Worm (Caenorhabditis elegans) whole organism, L1 larva: ENCODE results near the gene F56A11.4.

ENCODE experiments used
- ama-1 ChIP-seq: fragments of 150-350 bp; optimal IDR thresholded peaks from 2 replicates; lab custom pipeline; 2014
- elt-3 ChIP-seq, 6 experiments: fragments of 150-350 bp in 1 of 6; sonication (generic microtip); optimal IDR thresholded peaks; 2 replicates each; lab custom pipeline; 2017 to 2018; ENCODE audit warnings: missing biosample characterization in 6 of 6, missing genetic modification characterization in 6 of 6, inconsistent platforms in 1 of 6
- ets-5 ChIP-seq: fragments of 200-800 bp; sonication (Bioruptor generic); IDR thresholded peaks from 2 replicates; pipeline ENCODE4 v1.3.6; 2022; ENCODE audit warnings: missing genetic modification characterization, missing compliant biosample characterization
- fos-1 ChIP-seq: fragments of 150-350 bp; optimal IDR thresholded peaks from 2 replicates; lab custom pipeline; 2014; ENCODE audit warnings: missing biosample characterization, missing genetic modification characterization
- isw-1 ChIP-seq: fragments of 200-800 bp; sonication (Bioruptor generic); IDR thresholded peaks from 2 replicates; pipeline ENCODE4 v1.3.6; 2022; ENCODE audit warnings: missing genetic modification characterization, missing compliant biosample characterization
- jun-1 ChIP-seq: fragments of 150-350 bp; optimal IDR thresholded peaks from 2 replicates; lab custom pipeline; 2014; ENCODE audit warnings: missing biosample characterization, missing genetic modification reagents, missing genetic modification characterization
- lir-3 ChIP-seq: sonication (generic microtip); optimal IDR thresholded peaks from 2 replicates; lab custom pipeline; 2016; ENCODE audit warnings: mild to moderate bottlenecking, missing genetic modification characterization, moderate library complexity, missing compliant biosample characterization; ENCODE audit not compliant: poor library complexity
- nhr-11 ChIP-seq: fragments of 150-350 bp; optimal IDR thresholded peaks from 2 replicates; lab custom pipeline; 2014; ENCODE audit warnings: missing biosample characterization, missing genetic modification characterization
- nhr-90 ChIP-seq: sonication (generic microtip); optimal IDR thresholded peaks from 2 replicates; lab custom pipeline; 2016; ENCODE audit warnings: mild to moderate bottlenecking, missing genetic modification characterization, missing compliant biosample characterization; ENCODE audit not compliant: poor library complexity
- unc-130 ChIP-seq: fragments of 150-350 bp; optimal IDR thresholded peaks from 2 replicates; lab custom pipeline; 2017; ENCODE audit warnings: missing biosample characterization, missing genetic modification characterization, inconsistent platforms
- unc-62 ChIP-seq: fragments of 150-350 bp; optimal IDR thresholded peaks from 2 replicates; lab custom pipeline; 2014; ENCODE audit warnings: missing biosample characterization, missing genetic modification reagents, missing genetic modification characterization
- zag-1 ChIP-seq: fragments of 150-350 bp; optimal IDR thresholded peaks from 2 replicates; lab custom pipeline; 2014; ENCODE audit warnings: missing biosample characterization, missing genetic modification characterization
- ztf-11 ChIP-seq, 2 experiments: sonication (generic microtip); optimal IDR thresholded peaks; 2 replicates each; lab custom pipeline; 2016 to 2017; ENCODE audit warnings: missing genetic modification characterization in 2 of 2, missing biosample characterization in 1 of 2, missing compliant biosample characterization in 1 of 2

- TF ChIP-seq lir-3 (tag; lab: Kevin White, UChicago): no peak
- TF ChIP-seq ztf-11 (tag; optimal IDR thresholded peaks at IDR 0.05; lab: Kevin White, UChicago): no peak
- TF ChIP-seq fos-1 (tag; lab: Kevin White, UChicago): no peak
- no peak for TF ChIP-seq ama-1 (lab: Kevin White, UChicago)
- TF ChIP-seq jun-1: no peak
- TF ChIP-seq nhr-11 (tag; lab: Kevin White, UChicago): no peak
- no peak for TF ChIP-seq ets-5 (GFP tag; lab: Robert Waterston, UW)
- no peak for TF ChIP-seq nhr-90
- TF ChIP-seq unc-62: no peak
- no peak for TF ChIP-seq zag-1 (tag; lab: Kevin White, UChicago)
- no peak for TF ChIP-seq unc-130 (tag; lab: Kevin White, UChicago)
- TF ChIP-seq elt-3 (tag; optimal IDR thresholded peaks at IDR 0.05; lab: Kevin White, UChicago): no peak
- no peak for TF ChIP-seq isw-1 (GFP tag; lab: Robert Waterston, UW)
Observed at ce11 chrIV:601595-601994, 53.5 kb downstream of the F56A11.4 start, which contains the start of gene srt-59.
